In genomic region chrX:1134053-1135005, dm6 we compare ENCODE assay signal across 1 fruit fly cellular context.
TF ChIP-seq lines count a peak whose summit lies in the region.

TSS of gene CG3655 (minus strand) at chrX:1134896.

TF ChIP-seq in whole organism, embryonic, 481 proteins besides CTCF, POLR2A, EP300 and RAD21 (continued from another document):
- TF ChIP-seq Adf1 (GFP tag; IDR thresholded peaks at IDR 0.05; lab: Robert Waterston, UW) (peak; percentile 5; the same call in 1 of the 2 replicates), Pdp1 (GFP tag; optimal IDR thresholded peaks at IDR 0.05; lab: Kevin White, UChicago) (no peak), chinmo (GFP tag; IDR thresholded peaks at IDR 0.05; lab: Robert Waterston, UW; ENCODE audit: partially characterized antibody) (0 out of 4 replicates have a peak, but pooled peaks have one; percentile 73), rib (GFP tag; IDR thresholded peaks at IDR 0.05; lab: Robert Waterston, UW) (0 out of 2 replicates have a peak, but pooled peaks have one; percentile 35), crol (GFP tag; IDR thresholded peaks at IDR 0.05; lab: Robert Waterston, UW) (0 out of 2 replicates have a peak, but pooled peaks have one; percentile 18), CG34422 (GFP tag; IDR thresholded peaks at IDR 0.05; lab: Robert Waterston, UW) (peak; percentile 36; the same call in 1 of the 3 replicates), tll (GFP tag; optimal IDR thresholded peaks at IDR 0.05; lab: Kevin White, UChicago) (peak in 1 of 2 experiments; percentile 32), chm (GFP tag; IDR thresholded peaks at IDR 0.05; lab: Robert Waterston, UW) (0 out of 2 replicates have a peak, but pooled peaks have one; percentile 48), CG17385 (GFP tag; optimal IDR thresholded peaks at IDR 0.05; lab: Kevin White, UChicago) (peak; percentile 74), twi (tag; optimal IDR thresholded peaks at IDR 0.05; lab: Kevin White, UChicago) (no peak), grn (GFP tag; optimal IDR thresholded peaks at IDR 0.05; lab: Kevin White, UChicago) (peak; percentile 89), stc (GFP tag; IDR thresholded peaks at IDR 0.05; lab: Robert Waterston, UW) (0 out of 2 replicates have a peak, but pooled peaks have one; percentile 20)
